Fruit fly (Drosophila melanogaster): Measurements from ENCODE around the gene ClpX.
A peak's percentile ranks its signal among the peaks of the same experiment; 100 is the strongest.

Gene ClpX

DNA sequence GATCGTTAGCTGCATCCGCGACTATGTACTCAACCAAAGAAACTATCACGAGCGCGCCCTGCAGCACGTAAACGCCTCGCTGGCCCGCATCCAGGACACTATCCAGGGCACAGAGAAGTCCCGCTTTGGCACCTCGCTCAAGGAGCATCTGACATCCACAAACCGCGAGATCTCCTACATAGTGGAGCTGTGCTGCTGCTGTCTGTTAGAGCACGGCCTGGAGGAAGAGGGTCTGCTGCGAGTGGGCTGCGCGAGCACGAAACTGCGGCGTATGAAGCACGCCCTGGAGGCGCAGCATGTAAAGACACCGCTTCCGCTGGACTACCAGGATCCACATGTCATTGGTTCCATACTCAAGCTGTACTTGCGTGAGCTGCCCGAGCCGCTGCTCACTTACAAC, 7.5 kb upstream of the ClpX start:
- no peak for TF ChIP-seq CTCF (optimal IDR thresholded peaks at IDR 0.05)
- no peak for TF ChIP-seq CG8478 (optimal IDR thresholded peaks at IDR 0.05)

DNA sequence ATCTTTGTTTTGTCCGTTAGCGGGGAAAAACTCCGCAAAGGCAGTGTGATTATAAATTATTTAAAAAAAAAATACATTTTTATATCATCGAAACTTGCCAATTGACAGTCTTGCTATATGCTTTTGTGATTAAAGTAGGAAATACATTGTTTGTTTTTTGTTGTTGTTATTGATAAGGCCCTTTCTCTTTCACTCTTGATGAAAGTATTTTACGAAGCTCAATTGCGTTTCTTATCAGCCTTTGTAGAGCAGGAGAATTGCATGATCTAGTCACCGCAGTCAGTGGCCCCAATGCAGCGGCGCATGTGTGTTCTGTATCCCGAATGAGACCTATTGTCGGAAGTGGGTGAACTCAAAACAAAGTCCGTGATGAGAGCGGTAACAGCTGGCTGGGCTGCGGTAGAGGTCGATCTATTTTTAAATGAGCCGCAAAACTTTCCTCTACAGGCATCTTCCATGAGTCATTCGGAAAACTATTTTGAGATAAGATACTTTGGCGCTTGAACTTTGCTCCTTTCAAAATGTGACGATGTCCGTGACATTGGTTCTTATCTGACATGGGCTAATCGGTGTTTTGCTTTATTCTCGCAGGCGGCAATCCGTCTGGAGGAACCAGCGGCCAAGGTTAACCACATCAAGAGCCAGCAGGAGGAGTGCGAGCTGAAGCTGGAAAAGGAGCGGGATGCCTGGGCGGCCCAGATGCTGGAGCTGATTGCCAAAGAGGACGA, 7.0 kb upstream of the ClpX start:
- TF ChIP-seq CTCF (optimal IDR thresholded peaks at IDR 0.05) (no peak), CG8478 (optimal IDR thresholded peaks at IDR 0.05) (no peak)

dm6 chr3R:19909541-19910182, 6.2 kb upstream of the ClpX start:
- TF ChIP-seq CTCF (optimal IDR thresholded peaks at IDR 0.05) = no peak
- TF ChIP-seq CG8478 (optimal IDR thresholded peaks at IDR 0.05) = no peak

DNA sequence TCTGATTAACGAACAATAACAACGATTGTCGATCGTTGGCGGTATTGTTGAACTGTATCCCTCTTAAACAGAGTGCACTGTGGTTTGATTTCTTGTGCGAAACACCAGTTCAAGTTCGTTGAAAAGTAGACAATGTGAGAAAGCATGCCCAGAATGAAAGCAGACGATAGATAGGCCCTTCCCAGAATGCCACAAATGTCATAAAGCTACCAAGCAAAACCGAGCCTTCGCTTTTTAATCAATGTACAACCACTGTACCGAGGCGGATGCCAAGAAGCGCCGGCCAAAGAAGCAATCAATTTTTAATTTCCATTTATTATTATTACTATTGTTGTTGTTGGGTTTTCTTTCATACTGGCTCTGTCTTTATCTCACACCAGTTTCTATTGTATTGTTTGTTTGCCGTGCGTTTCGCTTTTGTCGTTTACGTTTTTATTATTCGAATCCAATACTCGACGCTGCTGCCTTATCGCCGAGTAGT, 5.4 kb upstream of the ClpX start:
- TF ChIP-seq CTCF (optimal IDR thresholded peaks at IDR 0.05) (no peak), CG8478 (optimal IDR thresholded peaks at IDR 0.05) (no peak)

DNA sequence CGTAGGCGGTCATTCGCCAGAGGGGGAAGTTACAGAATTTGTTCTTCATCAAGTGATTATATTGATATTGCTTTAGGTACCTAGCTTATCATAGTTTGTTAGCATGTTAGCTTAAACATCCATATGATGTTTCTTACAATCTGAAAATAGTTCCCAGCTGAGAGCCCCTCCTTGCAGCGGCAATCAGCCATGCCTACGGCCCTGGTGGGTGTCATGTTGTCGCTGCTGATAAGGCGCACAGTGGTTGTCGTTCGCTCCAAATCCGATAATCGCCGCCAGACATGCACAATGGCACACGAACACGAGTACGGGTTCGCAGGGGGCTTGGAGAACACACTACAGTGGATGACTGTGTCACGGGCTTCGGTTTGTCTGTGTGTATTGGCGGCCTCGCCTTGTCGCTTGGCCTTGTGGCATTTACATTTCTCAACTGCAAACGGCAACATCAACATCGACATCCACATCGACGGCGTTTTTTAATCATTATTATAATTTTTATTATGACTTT, 2.5 kb upstream of the ClpX start:
- no peak for TF ChIP-seq CG8478 (optimal IDR thresholded peaks at IDR 0.05)
- no peak for TF ChIP-seq CTCF (optimal IDR thresholded peaks at IDR 0.05)

dm6 chr3R:19904865-19905373, 1.4 kb upstream of the ClpX start, which contains the start of the genes Surf6 and RhoGAP92B:
TSS of gene Surf6 (minus strand) at chr3R:19904868.
TSS of gene RhoGAP92B (plus strand) at chr3R:19905164.
- TF ChIP-seq CTCF (optimal IDR thresholded peaks at IDR 0.05) (peak in 1 of 2 experiments; percentile 9), CG8478 (optimal IDR thresholded peaks at IDR 0.05) (no peak)

- TF ChIP-seq CG8478 (optimal IDR thresholded peaks at IDR 0.05) (no peak), CTCF (optimal IDR thresholded peaks at IDR 0.05) (no peak)
Observed at dm6 chr3R:19902328-19902727, 1.2 kb downstream of the ClpX start.

- TF ChIP-seq CTCF (optimal IDR thresholded peaks at IDR 0.05) (no peak), CG8478 (optimal IDR thresholded peaks at IDR 0.05) (no peak)
Observed at dm6 chr3R:19901742-19902141, 1.7 kb downstream of the ClpX start.

dm6 chr3R:19895305-19895704, 8.2 kb downstream of the ClpX start:
- TF ChIP-seq CG8478 (optimal IDR thresholded peaks at IDR 0.05) = no peak
- TF ChIP-seq CTCF (optimal IDR thresholded peaks at IDR 0.05) = no peak

- TF ChIP-seq CG8478 (optimal IDR thresholded peaks at IDR 0.05) (no peak), CTCF (optimal IDR thresholded peaks at IDR 0.05) (no peak)
Observed at dm6 chr3R:19892046-19892445, 11.4 kb downstream of the ClpX start.

dm6 chr3R:19891363-19891762, 12.1 kb downstream of the ClpX start:
- no peak for TF ChIP-seq CTCF (optimal IDR thresholded peaks at IDR 0.05)
- TF ChIP-seq CG8478 (optimal IDR thresholded peaks at IDR 0.05) = no peak

DNA sequence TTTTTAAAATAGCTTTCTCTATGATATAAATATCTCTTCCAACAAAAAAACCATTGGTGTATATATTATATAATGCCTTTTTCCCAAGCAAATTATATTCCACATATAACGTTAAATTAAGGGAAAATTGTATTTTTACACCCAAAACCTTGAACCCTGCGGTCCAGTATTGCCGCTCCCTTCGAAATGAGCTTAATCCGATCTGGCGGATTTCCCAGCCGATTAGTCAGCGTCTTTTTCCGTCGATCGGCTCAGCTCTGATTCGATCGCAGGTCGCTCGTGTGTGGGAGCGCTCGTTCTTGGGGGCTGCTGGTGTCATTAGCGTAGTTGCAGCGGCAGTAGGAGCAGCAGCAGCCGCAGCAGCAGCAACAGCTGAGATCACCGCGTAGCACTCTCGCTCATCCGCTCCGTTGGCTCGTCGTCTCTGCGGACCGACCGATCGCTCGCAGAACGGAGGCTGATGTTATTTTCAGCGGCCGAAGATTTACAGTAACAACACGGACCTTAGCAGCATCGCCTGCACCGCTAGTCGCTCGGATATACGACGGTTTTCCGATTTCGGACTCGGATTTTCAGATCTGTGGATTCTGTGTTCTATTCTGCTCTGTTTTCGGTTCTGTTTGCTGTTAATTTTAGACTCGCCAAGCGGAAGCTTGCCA, 13.0 kb downstream of the ClpX start, which contains the start of gene CG4733:
Gene CG4733, plus strand, starts transcription at position 350 of the 659 bp plus-strand sequence.
- TF ChIP-seq CTCF (optimal IDR thresholded peaks at IDR 0.05) = no peak
- TF ChIP-seq CG8478 (optimal IDR thresholded peaks at IDR 0.05) = no peak

dm6 chr3R:19889603-19890187, 13.8 kb downstream of the ClpX start:
- no peak for TF ChIP-seq CTCF (optimal IDR thresholded peaks at IDR 0.05)
- no peak for TF ChIP-seq CG8478 (optimal IDR thresholded peaks at IDR 0.05)

DNA sequence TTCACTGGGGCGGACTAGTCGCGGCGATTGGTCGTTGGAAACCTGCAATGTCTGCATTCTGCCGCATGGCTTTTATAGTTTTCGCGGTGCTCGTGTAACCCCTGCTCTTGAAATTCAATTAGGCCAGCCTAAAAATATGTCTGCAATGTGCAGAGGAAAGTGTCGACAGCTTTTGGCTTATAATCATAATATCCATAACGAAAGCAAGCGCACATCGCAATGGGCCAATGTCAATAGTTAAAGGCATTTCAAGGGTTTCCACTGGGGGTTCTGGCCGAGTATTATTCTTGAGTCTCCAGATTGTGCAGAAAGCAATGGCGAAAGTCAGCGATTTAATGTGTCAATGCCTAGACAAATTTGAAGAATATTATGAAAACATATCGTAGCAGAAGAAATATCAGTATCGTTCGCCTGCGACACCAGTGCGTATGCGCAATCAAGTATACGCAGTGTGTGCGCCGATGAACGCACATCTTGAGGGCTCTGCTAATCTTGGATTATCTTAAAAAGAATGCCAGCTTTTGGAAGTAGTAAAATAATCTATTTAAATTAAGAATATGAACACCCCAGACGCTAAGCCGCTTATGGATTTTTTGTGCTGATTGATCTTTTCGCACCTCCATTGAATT, 15.2 kb downstream of the ClpX start, which contains the start of gene ninaE:
Gene ninaE, minus strand, starts transcription at position 51 of the 629 bp plus-strand sequence.
- TF ChIP-seq CG8478 (optimal IDR thresholded peaks at IDR 0.05) (no peak), CTCF (optimal IDR thresholded peaks at IDR 0.05) (no peak)
